Worm (Caenorhabditis elegans) whole organism, L1 larva: ENCODE data around the gene F53F8.3.

Source experiments
- ceh-63 ChIP-seq: fragments of 200-800 bp; sonication (Bioruptor generic); optimal IDR thresholded peaks from 2 replicates; lab custom pipeline; 2018; ENCODE audit warnings: mild to moderate bottlenecking, missing genetic modification characterization, missing compliant biosample characterization
- unc-62 ChIP-seq: fragments of 150-350 bp; optimal IDR thresholded peaks from 2 replicates; lab custom pipeline; 2014; ENCODE audit warnings: missing biosample characterization, missing genetic modification reagents, missing genetic modification characterization

DNA sequence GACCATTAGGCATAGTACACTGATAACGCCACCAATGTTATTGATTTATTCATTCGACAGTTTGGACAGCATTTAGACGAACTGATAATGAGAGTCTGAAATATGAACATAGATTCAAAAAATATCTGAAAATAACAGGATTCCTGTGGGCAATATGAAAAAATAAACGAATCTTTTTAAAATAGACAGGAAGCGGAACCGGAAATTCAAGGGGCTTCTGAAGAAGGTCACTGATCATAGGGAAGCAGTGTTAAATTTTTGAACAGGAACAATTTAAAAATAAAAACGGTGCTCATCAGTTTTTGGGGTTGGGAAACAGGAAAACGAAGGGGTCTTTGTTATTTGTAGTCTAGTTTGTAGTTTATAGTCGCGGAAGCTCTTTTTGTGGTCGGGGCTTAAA, 8.9 kb upstream of the F53F8.3 start, which contains the start of gene F53F8.7:
- TF ChIP-seq ceh-63 (no peak), unc-62 (no peak)
